Worm (Caenorhabditis elegans) whole organism, L2 larva: ENCODE data around the gene Y46G5A.36.
"Not testable (repeated sequence)": the region's sequence is repeated elsewhere in the genome, so short reads cannot be mapped to it uniquely, and the experiment has no call there.

Experiments
- C34F6.9 ChIP-seq: fragments of 150-350 bp; optimal IDR thresholded peaks from 2 replicates; lab custom pipeline; 2014; ENCODE audit warnings: missing biosample characterization, missing genetic modification characterization
- F13H6.1 ChIP-seq: sonication (generic microtip); optimal IDR thresholded peaks from 2 replicates; lab custom pipeline; 2016; ENCODE audit warnings: missing genetic modification characterization, missing compliant biosample characterization
- R02D3.7 ChIP-seq: fragments of 150-350 bp; optimal IDR thresholded peaks from 2 replicates; lab custom pipeline; 2014; ENCODE audit warnings: missing biosample characterization, missing genetic modification characterization
- alr-1 ChIP-seq: fragments of 150-350 bp; optimal IDR thresholded peaks from 2 replicates; lab custom pipeline; 2014; ENCODE audit warnings: missing biosample characterization, missing genetic modification characterization
- aly-2 ChIP-seq: fragments of 150-350 bp; optimal IDR thresholded peaks from 2 replicates; lab custom pipeline; 2014; ENCODE audit warnings: missing biosample characterization, missing genetic modification characterization
- ama-1 ChIP-seq: fragments of 150-350 bp; optimal IDR thresholded peaks from 2 replicates; lab custom pipeline; 2018; ENCODE audit warnings: inconsistent platforms
- crh-2 ChIP-seq: sonication (generic microtip); optimal IDR thresholded peaks from 2 replicates; lab custom pipeline; 2017; ENCODE audit warnings: missing biosample characterization, missing genetic modification characterization
- dmd-4 ChIP-seq: sonication (generic microtip); optimal IDR thresholded peaks from 2 replicates; lab custom pipeline; 2017; ENCODE audit warnings: missing biosample characterization, missing genetic modification characterization
- egl-27 ChIP-seq: sonication (generic microtip); optimal IDR thresholded peaks from 3 replicates; lab custom pipeline; 2017; ENCODE audit warnings: missing biosample characterization, missing genetic modification reagents, missing genetic modification characterization
- elt-1 ChIP-seq: fragments of 150-350 bp; optimal IDR thresholded peaks from 2 replicates; lab custom pipeline; 2014; ENCODE audit warnings: missing biosample characterization, missing genetic modification characterization
- fos-1 ChIP-seq: fragments of 150-350 bp; optimal IDR thresholded peaks from 2 replicates; lab custom pipeline; 2014; ENCODE audit warnings: missing biosample characterization, missing genetic modification characterization
- gmeb-1 ChIP-seq: fragments of 150-350 bp; optimal IDR thresholded peaks from 2 replicates; lab custom pipeline; 2014; ENCODE audit warnings: missing biosample characterization, missing genetic modification characterization
- lin-11 ChIP-seq: fragments of 150-350 bp; sonication (generic microtip); optimal IDR thresholded peaks from 2 replicates; lab custom pipeline; 2014; ENCODE audit warnings: missing biosample characterization, missing genetic modification characterization, inconsistent platforms, mixed read lengths
- lin-13 ChIP-seq: fragments of 150-350 bp; optimal IDR thresholded peaks from 2 replicates; lab custom pipeline; 2014; ENCODE audit warnings: missing biosample characterization, missing genetic modification reagents, missing genetic modification characterization
- lsy-2 ChIP-seq, 2 experiments: fragments of 150-350 bp in 1 of 2; sonication (generic microtip) in 1 of 2; optimal IDR thresholded peaks; 2 replicates each; lab custom pipeline; 2014 to 2017; ENCODE audit warnings: missing biosample characterization in 2 of 2, missing genetic modification characterization in 2 of 2
- mab-5 ChIP-seq: fragments of 150-350 bp; optimal IDR thresholded peaks from 2 replicates; lab custom pipeline; 2014; ENCODE audit warnings: missing biosample characterization, missing genetic modification characterization
- mbf-1 ChIP-seq: sonication (generic microtip); optimal IDR thresholded peaks from 2 replicates; lab custom pipeline; 2017; ENCODE audit warnings: missing biosample characterization, missing genetic modification characterization
- mdl-1 ChIP-seq, 2 experiments: fragments of 150-350 bp in 1 of 2; sonication (generic microtip) in 1 of 2; optimal IDR thresholded peaks; 2 replicates each; lab custom pipeline; 2017; ENCODE audit warnings: missing biosample characterization in 2 of 2, missing genetic modification characterization in 2 of 2
- nhr-10 ChIP-seq: sonication (generic microtip); optimal IDR thresholded peaks from 2 replicates; lab custom pipeline; 2017; ENCODE audit warnings: missing biosample characterization, missing genetic modification characterization
- nhr-129 ChIP-seq: fragments of 150-350 bp; optimal IDR thresholded peaks from 2 replicates; lab custom pipeline; 2014; ENCODE audit warnings: missing biosample characterization, missing genetic modification characterization
- nhr-21 ChIP-seq: fragments of 150-350 bp; optimal IDR thresholded peaks from 2 replicates; lab custom pipeline; 2014; ENCODE audit warnings: missing biosample characterization, missing genetic modification characterization
- nhr-23 ChIP-seq: fragments of 150-350 bp; optimal IDR thresholded peaks from 2 replicates; lab custom pipeline; 2014; ENCODE audit warnings: missing biosample characterization, missing genetic modification reagents, missing genetic modification characterization
- nhr-77 ChIP-seq: fragments of 150-350 bp; optimal IDR thresholded peaks from 2 replicates; lab custom pipeline; 2014; ENCODE audit warnings: missing biosample characterization, missing genetic modification characterization
- peb-1 ChIP-seq: fragments of 150-350 bp; optimal IDR thresholded peaks from 2 replicates; lab custom pipeline; 2014; ENCODE audit warnings: missing biosample characterization, missing genetic modification characterization
- skn-1 ChIP-seq: sonication (generic microtip); optimal IDR thresholded peaks from 2 replicates; lab custom pipeline; 2017; ENCODE audit warnings: missing biosample characterization, missing genetic modification characterization
- sma-3 ChIP-seq: sonication (generic microtip); optimal IDR thresholded peaks from 2 replicates; lab custom pipeline; 2016; ENCODE audit warnings: missing genetic modification reagents, missing genetic modification characterization, missing compliant biosample characterization
- sma-9 ChIP-seq, 2 experiments: fragments of 150-350 bp in 1 of 2; sonication (generic microtip) in 1 of 2; optimal IDR thresholded peaks; 2 replicates each; lab custom pipeline; 2014 to 2016; ENCODE audit warnings: missing genetic modification characterization in 2 of 2, mild to moderate bottlenecking in 1 of 2, missing biosample characterization in 1 of 2, missing compliant biosample characterization in 1 of 2, missing genetic modification reagents in 1 of 2, moderate library complexity in 1 of 2
- snpc-4 ChIP-seq: fragments of 150-350 bp; optimal IDR thresholded peaks from 2 replicates; lab custom pipeline; 2014; ENCODE audit warnings: missing biosample characterization, missing genetic modification characterization
- unc-39 ChIP-seq: fragments of 150-350 bp; optimal IDR thresholded peaks from 2 replicates; lab custom pipeline; 2014; ENCODE audit warnings: missing biosample characterization, missing genetic modification characterization
- unc-55 ChIP-seq: fragments of 150-350 bp; sonication (generic microtip); optimal IDR thresholded peaks from 3 replicates; lab custom pipeline; 2014; ENCODE audit warnings: missing biosample characterization, missing genetic modification reagents, missing genetic modification characterization
- unc-62 ChIP-seq: fragments of 150-350 bp; optimal IDR thresholded peaks from 2 replicates; lab custom pipeline; 2014; ENCODE audit warnings: missing biosample characterization, missing genetic modification reagents, missing genetic modification characterization
- ztf-11 ChIP-seq: sonication (generic microtip); optimal IDR thresholded peaks from 2 replicates; lab custom pipeline; 2017; ENCODE audit warnings: missing biosample characterization, missing genetic modification characterization
- ztf-4 ChIP-seq: fragments of 150-350 bp; optimal IDR thresholded peaks from 2 replicates; lab custom pipeline; 2014; ENCODE audit warnings: missing biosample characterization, missing genetic modification characterization

The Y46G5A.36 gene

ce11 chrII:12823437-12823836 lies at the start of gene Y46G5A.36:
TSS of gene Y46G5A.36 (plus strand) at chrII:12823679.
- TF ChIP-seq R02D3.7 (no peak), skn-1 (no peak), sma-9 (GFP tag; optimal IDR thresholded peaks at IDR 0.05; lab: Kevin White, UChicago) (peak; percentile 21), sma-9 (tag; optimal IDR thresholded peaks at IDR 0.05; lab: Kevin White, UChicago) (no peak), crh-2 (peak; percentile 8), mbf-1 (no peak), fos-1 (tag; lab: Kevin White, UChicago) (peak; percentile 59)

ce11 chrII:12774402-12774801 lies 49.1 kb upstream of the Y46G5A.36 start, which contains the start of gene Y46G5A.14:
TSS of gene Y46G5A.14 (plus strand) at chrII:12774702.
- TF ChIP-seq ztf-11 (tag; lab: Kevin White, UChicago) (no peak), lsy-2 (tag; optimal IDR thresholded peaks at IDR 0.05; lab: Kevin White, UChicago) (no peak), ztf-4 (tag; lab: Kevin White, UChicago) (no peak), gmeb-1 (tag; lab: Kevin White, UChicago) (no peak), lin-11 (tag; lab: Kevin White, UChicago) (no peak), nhr-10 (no peak), alr-1 (tag; lab: Kevin White, UChicago) (no peak), nhr-23 (tag; lab: Kevin White, UChicago) (no peak), sma-9 (GFP tag; optimal IDR thresholded peaks at IDR 0.05; lab: Kevin White, UChicago) (no peak), sma-9 (tag; optimal IDR thresholded peaks at IDR 0.05; lab: Kevin White, UChicago) (no peak), sma-3 (GFP tag; lab: Kevin White, UChicago) (no peak), mbf-1 (no peak), unc-39 (tag; lab: Kevin White, UChicago) (no peak), C34F6.9 (tag; lab: Kevin White, UChicago) (no peak), fos-1 (tag; lab: Kevin White, UChicago) (no peak), unc-62 (GFP tag; lab: Kevin White, UChicago) (no peak)

ce11 chrII:12776379-12776778 lies 47.1 kb upstream of the Y46G5A.36 start, which contains the start of gene Y46G5A.34:
TSS of gene Y46G5A.34 (plus strand) at chrII:12776679.
- TF ChIP-seq peb-1 (tag; lab: Kevin White, UChicago) (no peak), ama-1 (lab: Kevin White, UChicago) (no peak), nhr-77 (no peak), elt-1 (tag; lab: Kevin White, UChicago) (no peak), mab-5 (tag; lab: Kevin White, UChicago) (no peak), lsy-2 (tag; optimal IDR thresholded peaks at IDR 0.05; lab: Kevin White, UChicago) (no peak), aly-2 (tag; lab: Kevin White, UChicago) (no peak), nhr-21 (tag; lab: Kevin White, UChicago) (no peak), egl-27 (no peak), C34F6.9 (tag; lab: Kevin White, UChicago) (no peak)

DNA sequence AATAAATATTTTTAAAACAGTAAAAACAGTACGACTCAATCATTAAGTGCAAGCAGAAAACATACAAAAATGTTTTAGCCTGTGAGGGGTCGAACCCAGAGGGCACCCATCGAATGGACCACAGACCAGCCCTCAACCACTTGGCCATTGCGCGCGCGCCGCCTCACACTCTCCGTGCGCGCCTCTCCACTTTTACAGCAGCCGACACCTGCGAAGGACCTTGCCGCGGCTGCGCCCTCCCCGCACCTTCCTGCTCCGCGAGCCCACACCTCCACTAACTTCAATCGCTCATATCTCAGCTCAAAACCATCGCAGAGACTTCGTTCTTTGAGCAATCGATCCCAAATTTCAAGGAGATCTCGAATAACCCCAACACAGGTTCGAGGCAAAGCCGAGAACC lies 45.1 kb upstream of the Y46G5A.36 start:
- TF ChIP-seq gmeb-1 (tag; lab: Kevin White, UChicago), result peak; percentile 29
- TF ChIP-seq crh-2, result peak; percentile 32
- peak; percentile 38 for TF ChIP-seq sma-3 (GFP tag; lab: Kevin White, UChicago)
- TF ChIP-seq unc-55, result peak; percentile 67
- peak; percentile 97 for TF ChIP-seq snpc-4 (tag; lab: Kevin White, UChicago)
- TF ChIP-seq nhr-129 (tag; lab: Kevin White, UChicago), result peak; percentile 56
- peak; percentile 33 to 41 for TF ChIP-seq lsy-2 (tag; optimal IDR thresholded peaks at IDR 0.05; lab: Kevin White, UChicago)
- peak; percentile 96 for TF ChIP-seq lin-13 (GFP tag; lab: Kevin White, UChicago)
- TF ChIP-seq sma-9 (GFP tag; optimal IDR thresholded peaks at IDR 0.05; lab: Kevin White, UChicago), result peak; percentile 50
- not testable (repeated sequence) for TF ChIP-seq sma-9 (tag; optimal IDR thresholded peaks at IDR 0.05; lab: Kevin White, UChicago)
- TF ChIP-seq F13H6.1 (tag; lab: Kevin White, UChicago), result peak; percentile 33

DNA sequence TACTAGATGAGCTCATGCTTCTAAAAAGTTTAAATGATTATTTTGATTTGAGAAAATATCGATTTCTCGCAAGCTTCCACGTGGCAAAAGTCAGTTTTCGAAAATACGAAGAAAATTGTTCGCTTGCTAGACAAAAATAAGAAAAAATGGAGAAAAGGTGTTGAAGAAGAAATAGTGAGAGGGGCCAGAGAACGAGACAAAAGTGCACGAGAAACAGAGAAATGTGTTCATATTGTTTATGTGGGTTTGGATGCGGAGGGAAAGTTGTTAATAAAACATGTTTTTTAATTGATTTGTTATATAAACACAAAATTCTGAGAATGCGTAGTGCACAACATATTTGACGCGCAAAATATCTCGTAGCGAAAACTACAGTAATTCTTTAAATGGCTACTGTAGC lies 38.1 kb upstream of the Y46G5A.36 start, which contains the start of gene Y46G5A.15:
Gene Y46G5A.15 (minus strand): TSS at position 26 of the 400 bp plus-strand sequence.
- TF ChIP-seq mdl-1 (tag; optimal IDR thresholded peaks at IDR 0.05; lab: Kevin White, UChicago), result peak in 1 of 2 experiments; percentile 1
- TF ChIP-seq dmd-4 (tag; lab: Kevin White, UChicago), result no peak
- no peak for TF ChIP-seq fos-1 (tag; lab: Kevin White, UChicago)
- peak; percentile 9 for TF ChIP-seq unc-55
- TF ChIP-seq, all 48 proteins: peak for 2
